Fruit fly (Drosophila melanogaster) whole organism, embryonic: ENCODE data around the gene mRpL40.

Source experiments
- Bdp1 ChIP-seq: fragments of 200-800 bp; sonication (Bioruptor generic); optimal IDR thresholded peaks from 3 replicates; lab custom pipeline; 2016; ENCODE audit warnings: missing biosample characterization, missing genetic modification characterization
- Bteb2 ChIP-seq: fragments of 200-800 bp; sonication (Bioruptor generic); optimal IDR thresholded peaks from 2 replicates; lab custom pipeline; 2016; ENCODE audit warnings: missing biosample characterization, missing genetic modification characterization
- CG10431 ChIP-seq: fragments of 200-800 bp; sonication (Bioruptor generic); optimal IDR thresholded peaks from 3 replicates; lab custom pipeline; 2018; ENCODE audit warnings: missing biosample characterization, mild to moderate bottlenecking, missing genetic modification characterization
- CG10462 ChIP-seq: fragments of 200-800 bp; sonication (Bioruptor generic); optimal IDR thresholded peaks from 2 replicates; lab custom pipeline; 2016; ENCODE audit warnings: missing biosample characterization, missing genetic modification characterization
- CG11560 ChIP-seq: fragments of 200-800 bp; sonication (Bioruptor generic); IDR thresholded peaks from 3 replicates; pipeline ENCODE4 v1.3.6; 2022; ENCODE audit warnings: missing biosample characterization, missing genetic modification characterization
- CG14667 ChIP-seq: fragments of 200-800 bp; sonication (Bioruptor generic); IDR thresholded peaks from 2 replicates; pipeline ENCODE4 v1.3.6; 2022; ENCODE audit warnings: missing biosample characterization, missing genetic modification characterization
- CG14710 ChIP-seq: fragments of 200-800 bp; sonication (Bioruptor generic); optimal IDR thresholded peaks from 3 replicates; lab custom pipeline; 2019; ENCODE audit warnings: missing biosample characterization, mild to moderate bottlenecking, missing genetic modification characterization, moderate library complexity
- CG1602 ChIP-seq: fragments of 200-800 bp; sonication (Bioruptor generic); optimal IDR thresholded peaks from 3 replicates; lab custom pipeline; 2016; ENCODE audit warnings: missing biosample characterization, missing genetic modification characterization
- CG18262 ChIP-seq: fragments of 200-800 bp; optimal IDR thresholded peaks from 3 replicates; lab custom pipeline; 2019; ENCODE audit warnings: missing biosample characterization, mild to moderate bottlenecking, missing genetic modification characterization, moderate library complexity
- CG18599 ChIP-seq: fragments of 200-800 bp; sonication (Bioruptor generic); optimal IDR thresholded peaks from 3 replicates; lab custom pipeline; 2017; ENCODE audit warnings: missing biosample characterization, missing genetic modification characterization, mild to moderate bottlenecking, moderate library complexity, missing genetic modification reagents
- CG2116 ChIP-seq: fragments of 200-800 bp; sonication (Bioruptor generic); optimal IDR thresholded peaks from 3 replicates; lab custom pipeline; 2018; ENCODE audit warnings: missing biosample characterization, mild to moderate bottlenecking, missing genetic modification characterization
- CG43689 ChIP-seq: fragments of 200-800 bp; sonication (Bioruptor generic); IDR thresholded peaks from 2 replicates; pipeline ENCODE4 v1.3.6; 2022; ENCODE audit warnings: missing biosample characterization, missing genetic modification characterization
- CG6765 ChIP-seq: fragments of 200-800 bp; sonication (Bioruptor generic); optimal IDR thresholded peaks from 3 replicates; lab custom pipeline; 2017; ENCODE audit warnings: missing biosample characterization, mild to moderate bottlenecking, missing genetic modification characterization
- CG8478 ChIP-seq: fragments of >200 bp; optimal IDR thresholded peaks from 2 replicates; lab custom pipeline; 2018
- D19A ChIP-seq: fragments of 200-800 bp; optimal IDR thresholded peaks from 3 replicates; lab custom pipeline; 2019; ENCODE audit warnings: missing biosample characterization, mild to moderate bottlenecking, missing genetic modification characterization, moderate library complexity
- Fer3 ChIP-seq: fragments of 200-800 bp; sonication (Bioruptor generic); optimal IDR thresholded peaks from 2 replicates; lab custom pipeline; 2018; ENCODE audit warnings: missing biosample characterization, mild to moderate bottlenecking, missing genetic modification characterization, moderate library complexity
- Gug ChIP-seq: fragments of 200-800 bp; sonication (Bioruptor generic); IDR thresholded peaks from 4 replicates; pipeline ENCODE4 v1.3.6; 2022; ENCODE audit warnings: missing biosample characterization, missing genetic modification characterization
- Hmr ChIP-seq: fragments of 200-800 bp; sonication (Bioruptor generic); optimal IDR thresholded peaks from 3 replicates; lab custom pipeline; 2017; ENCODE audit warnings: mild to moderate bottlenecking, missing biosample characterization, missing genetic modification reagents, missing genetic modification characterization
- Lpt ChIP-seq: fragments of >200 bp; optimal IDR thresholded peaks from 2 replicates; lab custom pipeline; 2018; ENCODE audit warnings: missing biosample characterization, missing genetic modification characterization
- MBD-R2 ChIP-seq: fragments of 200-800 bp; sonication (Bioruptor generic); IDR thresholded peaks from 2 replicates; pipeline ENCODE4 v1.3.6; 2022; ENCODE audit warnings: missing biosample characterization, missing genetic modification characterization
- Nf-YB ChIP-seq: fragments of 200-800 bp; sonication (Bioruptor generic); optimal IDR thresholded peaks from 3 replicates; lab custom pipeline; 2019; ENCODE audit warnings: missing biosample characterization, mild to moderate bottlenecking, missing genetic modification characterization, moderate library complexity
- Opbp ChIP-seq: fragments of 200-800 bp; sonication (Bioruptor generic); IDR thresholded peaks from 3 replicates; pipeline ENCODE4 v1.3.6; 2022; ENCODE audit warnings: missing biosample characterization, missing genetic modification characterization; ENCODE audit not compliant: partially characterized antibody
- Ptx1 ChIP-seq: fragments of 200-800 bp; sonication (Bioruptor generic); IDR thresholded peaks from 2 replicates; pipeline ENCODE4 v1.3.6; 2022; ENCODE audit warnings: missing biosample characterization, missing genetic modification characterization
- Ravus ChIP-seq: fragments of 200-800 bp; sonication (Bioruptor generic); IDR thresholded peaks from 2 replicates; pipeline ENCODE4 v1.3.6; 2022; ENCODE audit warnings: missing biosample characterization, missing genetic modification characterization
- Sin3A ChIP-seq: fragments of >200 bp; optimal IDR thresholded peaks from 2 replicates; lab custom pipeline; 2018
- Sox102F ChIP-seq: fragments of 200-800 bp; sonication (Bioruptor generic); optimal IDR thresholded peaks from 2 replicates; lab custom pipeline; 2018; ENCODE audit warnings: missing biosample characterization, mild to moderate bottlenecking, missing genetic modification characterization, moderate library complexity
- bowl ChIP-seq: fragments of 200-800 bp; sonication (Bioruptor generic); IDR thresholded peaks from 2 replicates; pipeline ENCODE4 v1.3.6; 2022; ENCODE audit warnings: missing biosample characterization, missing genetic modification characterization
- br ChIP-seq: fragments of >200 bp; optimal IDR thresholded peaks from 2 replicates; lab custom pipeline; 2017
- cato ChIP-seq: fragments of 200-800 bp; sonication (Bioruptor generic); optimal IDR thresholded peaks from 2 replicates; lab custom pipeline; 2016; ENCODE audit warnings: missing biosample characterization, missing genetic modification characterization, borderline replicate concordance
- chif ChIP-seq, 2 experiments: fragments of 200-800 bp; sonication (Bioruptor generic); optimal IDR thresholded peaks; 3 replicates each; lab custom pipeline; 2016; ENCODE audit warnings: missing biosample characterization in 2 of 2, missing genetic modification characterization in 2 of 2
- chm ChIP-seq: fragments of 200-800 bp; sonication (Bioruptor generic); IDR thresholded peaks from 2 replicates; pipeline ENCODE4 v1.3.6; 2022; ENCODE audit warnings: missing biosample characterization, missing genetic modification characterization
- chn ChIP-seq: fragments of 200-800 bp; sonication (Bioruptor generic); optimal IDR thresholded peaks from 2 replicates; lab custom pipeline; 2016; ENCODE audit warnings: missing biosample characterization, missing genetic modification characterization
- corto ChIP-seq: fragments of 200-800 bp; sonication (Bioruptor generic); optimal IDR thresholded peaks from 2 replicates; lab custom pipeline; 2016; ENCODE audit warnings: missing biosample characterization, mild to moderate bottlenecking, missing genetic modification characterization, moderate library complexity
- emc ChIP-seq: fragments of 200-800 bp; sonication (Bioruptor generic); optimal IDR thresholded peaks from 2 replicates; lab custom pipeline; 2016; ENCODE audit warnings: missing biosample characterization, missing genetic modification characterization
- ewg ChIP-seq: fragments of 200-800 bp; sonication (Bioruptor generic); optimal IDR thresholded peaks from 3 replicates; lab custom pipeline; 2017; ENCODE audit warnings: mild to moderate bottlenecking, missing biosample characterization, missing genetic modification reagents, missing genetic modification characterization
- fd102C ChIP-seq: fragments of 200-800 bp; sonication (Bioruptor generic); optimal IDR thresholded peaks from 2 replicates; lab custom pipeline; 2018; ENCODE audit warnings: missing biosample characterization, mild to moderate bottlenecking, missing genetic modification characterization, moderate library complexity
- fd96Cb ChIP-seq: fragments of 200-800 bp; sonication (Bioruptor generic); optimal IDR thresholded peaks from 2 replicates; lab custom pipeline; 2018; ENCODE audit warnings: missing biosample characterization, mild to moderate bottlenecking, missing genetic modification characterization, moderate library complexity
- hb ChIP-seq: fragments of 200-800 bp; sonication (Bioruptor generic); IDR thresholded peaks from 3 replicates; pipeline ENCODE4 v1.3.6; 2022; ENCODE audit warnings: missing biosample characterization, missing genetic modification characterization; ENCODE audit not compliant: partially characterized antibody
- ind ChIP-seq: fragments of 200-800 bp; sonication (Bioruptor generic); optimal IDR thresholded peaks from 3 replicates; lab custom pipeline; 2016; ENCODE audit warnings: missing biosample characterization, missing genetic modification characterization
- jing ChIP-seq: fragments of 200-800 bp; sonication (Bioruptor generic); optimal IDR thresholded peaks from 2 replicates; lab custom pipeline; 2018; ENCODE audit warnings: missing biosample characterization, mild to moderate bottlenecking, missing genetic modification characterization
- nau ChIP-seq: fragments of 200-800 bp; sonication (Bioruptor generic); optimal IDR thresholded peaks from 3 replicates; lab custom pipeline; 2017; ENCODE audit warnings: missing biosample characterization, mild to moderate bottlenecking, missing genetic modification characterization, missing genetic modification reagents
- pan ChIP-seq, 4 experiments: fragments of >200 bp in 3 of 4; fragments of 200-800 bp in 1 of 4; sonication (Bioruptor generic) in 1 of 4; optimal IDR thresholded peaks in 3 of 4; IDR thresholded peaks in 1 of 4; 2 replicates each; pipeline versions ENCODE4 v1.3.6 to Lab custom; 2017 to 2022; ENCODE audit warnings: missing biosample characterization in 2 of 4, missing genetic modification characterization in 2 of 4, mixed read lengths in 1 of 4
- sens ChIP-seq: fragments of 200-800 bp; sonication (Bioruptor generic); peaks from one replicate; lab custom pipeline; 2016; ENCODE audit warnings: missing biosample characterization, missing genetic modification characterization
- seq ChIP-seq: fragments of 200-800 bp; sonication (Bioruptor generic); IDR thresholded peaks from 2 replicates; pipeline ENCODE4 v1.3.6; 2022; ENCODE audit warnings: missing biosample characterization, missing genetic modification characterization
- sima ChIP-seq: fragments of 200-800 bp; sonication (Bioruptor generic); optimal IDR thresholded peaks from 2 replicates; lab custom pipeline; 2016; ENCODE audit warnings: missing biosample characterization, missing genetic modification characterization
- slbo ChIP-seq: fragments of 200-800 bp; sonication (Bioruptor generic); IDR thresholded peaks from 2 replicates; pipeline ENCODE4 v1.3.6; 2022; ENCODE audit warnings: missing biosample characterization, missing genetic modification characterization
- usp ChIP-seq: fragments of >200 bp; optimal IDR thresholded peaks from 2 replicates; lab custom pipeline; 2017; ENCODE audit warnings: missing biosample characterization, missing genetic modification characterization
- vfl ChIP-seq: fragments of 200-800 bp; sonication (Bioruptor generic); optimal IDR thresholded peaks from 2 replicates; lab custom pipeline; 2016; ENCODE audit warnings: missing biosample characterization, missing genetic modification characterization
- vnd ChIP-seq: fragments of 200-800 bp; sonication (Bioruptor generic); IDR thresholded peaks from 3 replicates; pipeline ENCODE4 v1.3.6; 2022; ENCODE audit warnings: missing biosample characterization, missing genetic modification characterization; ENCODE audit not compliant: partially characterized antibody
- vvl ChIP-seq: fragments of 200-800 bp; sonication (Bioruptor generic); IDR thresholded peaks from 2 replicates; pipeline ENCODE4 v1.3.6; 2022; ENCODE audit warnings: missing biosample characterization, missing genetic modification characterization
- wek ChIP-seq: fragments of 200-800 bp; sonication (Bioruptor generic); optimal IDR thresholded peaks from 3 replicates; lab custom pipeline; 2018; ENCODE audit warnings: missing biosample characterization, mild to moderate bottlenecking, missing genetic modification characterization, moderate library complexity
- z ChIP-seq: fragments of 200-800 bp; sonication (Bioruptor generic); IDR thresholded peaks from 3 replicates; pipeline ENCODE4 v1.3.6; 2022; ENCODE audit warnings: missing biosample characterization, missing genetic modification characterization

mRpL40 gene

DNA sequence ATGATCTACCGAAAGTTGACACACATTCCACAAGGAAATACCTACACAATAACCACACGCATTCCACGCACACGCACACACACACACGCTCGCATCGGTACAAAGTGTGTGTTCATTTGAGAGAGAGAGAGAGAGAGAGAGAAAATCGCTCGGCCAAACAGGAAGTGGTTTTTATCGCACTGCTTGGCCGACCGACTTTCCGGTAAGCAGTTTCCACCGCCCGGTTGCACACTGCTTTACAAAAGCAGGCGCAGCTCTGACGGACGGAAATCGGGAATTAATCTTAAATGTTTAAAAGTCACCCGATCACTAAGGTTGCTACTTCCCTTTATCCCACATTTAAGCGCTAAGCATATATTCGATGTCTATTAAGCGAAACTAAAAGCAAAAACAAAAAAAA is 14.9 kb upstream of the mRpL40 start (continued):
- TF ChIP-seq Fer3 (tag; lab: Kevin White, UChicago) (no peak), hb (GFP tag; lab: Robert Waterston, UW) (no peak), sens (GFP tag; lab: Kevin White, UChicago) (peak; percentile 89), wek (GFP tag; lab: Kevin White, UChicago) (peak; percentile 84), fd102C (GFP tag; lab: Kevin White, UChicago) (peak; percentile 91), Hmr (peak; percentile 51), slbo (GFP tag; lab: Robert Waterston, UW) (peak; percentile 38; the same call in 1 of the 2 replicates), CG1602 (GFP tag; lab: Kevin White, UChicago) (peak; percentile 16), ewg (GFP tag; lab: Kevin White, UChicago) (peak; percentile 69), seq (GFP tag; lab: Robert Waterston, UW) (no peak), CG10431 (GFP tag; lab: Kevin White, UChicago) (peak; percentile 72), Nf-YB (GFP tag; lab: Kevin White, UChicago) (peak; percentile 40), corto (GFP tag; lab: Kevin White, UChicago) (no peak), Bdp1 (peak; percentile 37), fd96Cb (tag; lab: Kevin White, UChicago) (no peak), Sin3A (lab: Kevin White, UChicago) (no peak), MBD-R2 (no peak), pan (optimal IDR thresholded peaks at IDR 0.05; lab: Kevin White, UChicago) (no peak), pan (GFP tag; optimal IDR thresholded peaks at IDR 0.05 in 1 of 2, IDR thresholded peaks at IDR 0.05 in 1 of 2) (no peak), CG14710 (tag; lab: Kevin White, UChicago) (peak; percentile 65), vvl (no peak), jing (peak; percentile 42), br (no peak), cato (GFP tag; lab: Kevin White, UChicago) (no peak), CG10462 (GFP tag; lab: Kevin White, UChicago) (peak; percentile 30), CG18262 (tag; lab: Kevin White, UChicago) (no peak), CG18599 (GFP tag; lab: Kevin White, UChicago) (no peak), nau (GFP tag; lab: Kevin White, UChicago) (peak; percentile 56), usp (GFP tag; lab: Kevin White, UChicago) (no peak), CG8478 (lab: Kevin White, UChicago) (no peak), bowl (GFP tag; lab: Robert Waterston, UW) (no peak), D19A (tag; lab: Kevin White, UChicago) (no peak), z (GFP tag; lab: Robert Waterston, UW) (0 out of 3 replicates have a peak, but pooled peaks have one; percentile 55), chm (GFP tag; lab: Robert Waterston, UW) (peak; percentile 81; the same call in 1 of the 2 replicates), chif (GFP tag; optimal IDR thresholded peaks at IDR 0.05; lab: Kevin White, UChicago) (peak; percentile 33 to 75), CG2116 (GFP tag; lab: Kevin White, UChicago) (peak; percentile 51), sima (GFP tag; lab: Kevin White, UChicago) (no peak), CG11560 (tag; lab: Robert Waterston, UW) (no peak), CG6765 (GFP tag; lab: Kevin White, UChicago) (peak; percentile 41), Bteb2 (GFP tag; lab: Kevin White, UChicago) (no peak), emc (GFP tag; lab: Kevin White, UChicago) (no peak), Opbp (GFP tag; lab: Robert Waterston, UW) (no peak), chn (GFP tag; lab: Kevin White, UChicago) (peak; percentile 62), vnd (GFP tag; lab: Robert Waterston, UW) (no peak), ind (peak; percentile 11), Gug (GFP tag; lab: Robert Waterston, UW) (peak; percentile 57; the same call in 2 of the 4 replicates), CG14667 (GFP tag; lab: Robert Waterston, UW) (peak; percentile 44), Lpt (GFP tag; lab: Kevin White, UChicago) (no peak), Sox102F (no peak), Ptx1 (GFP tag; lab: Robert Waterston, UW) (peak; percentile 59; the same call in 1 of the 2 replicates), vfl (GFP tag; lab: Kevin White, UChicago) (no peak), Ravus (GFP tag; lab: Robert Waterston, UW) (no peak), CG43689 (peak; percentile 52; the same call in 1 of the 2 replicates)
